Fruit fly (Drosophila melanogaster): Measurements from ENCODE around the gene Eato.

Gene Eato

DNA sequence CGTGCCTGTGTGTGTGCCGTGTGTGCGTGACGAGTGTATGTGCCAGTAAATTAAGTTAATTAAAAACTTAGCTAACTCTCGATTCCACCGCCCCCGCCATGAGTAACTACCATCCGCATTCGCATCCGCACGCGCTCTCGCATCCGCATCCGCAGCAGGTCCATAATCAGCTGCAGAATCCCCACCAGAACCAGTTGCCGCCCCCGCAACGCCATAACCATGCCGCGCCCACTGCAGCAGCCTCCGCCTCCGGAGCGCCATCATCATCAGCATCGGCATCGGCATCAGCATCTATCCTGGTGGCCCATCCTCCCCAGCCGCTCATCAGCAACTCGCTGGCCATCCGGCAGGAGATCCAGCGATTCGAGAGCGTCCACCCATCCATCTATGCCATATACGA is 52.1 kb downstream of the Eato start:
- no peak for TF ChIP-seq D1 (tag; optimal IDR thresholded peaks at IDR 0.05)
- TF ChIP-seq CG12605 (GFP tag; IDR thresholded peaks at IDR 0.05), result no peak
- TF ChIP-seq CG9948 (tag; optimal IDR thresholded peaks at IDR 0.05), result no peak
- TF ChIP-seq Pif1B (GFP tag; optimal IDR thresholded peaks at IDR 0.05), result no peak
- TF ChIP-seq rn (GFP tag; IDR thresholded peaks at IDR 0.05), result no peak
- no peak for TF ChIP-seq EcR (GFP tag; optimal IDR thresholded peaks at IDR 0.05)

DNA sequence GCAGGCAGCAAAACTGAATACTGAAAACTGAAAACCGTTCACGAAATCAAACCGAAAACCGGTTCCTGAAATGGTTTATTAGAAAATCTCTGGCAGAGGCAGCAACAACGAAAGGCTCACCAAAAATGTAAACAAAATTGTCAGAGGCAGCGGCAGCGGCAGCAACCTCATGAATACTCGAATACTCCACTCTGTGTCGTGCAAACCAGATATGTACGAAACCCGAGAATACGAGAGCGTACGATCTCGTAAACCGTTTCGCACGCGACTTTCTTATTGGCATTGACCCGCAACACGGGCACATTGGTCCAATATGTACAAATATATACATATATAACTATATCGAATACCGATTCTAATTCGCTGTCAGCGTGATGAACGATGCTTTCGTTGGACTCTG is 53.7 kb downstream of the Eato start:
- TF ChIP-seq CG32121 (GFP tag; IDR thresholded peaks at IDR 0.05) (no peak), fd96Ca (GFP tag; IDR thresholded peaks at IDR 0.05) (no peak), CG17806 (tag; optimal IDR thresholded peaks at IDR 0.05) (no peak), D1 (tag; optimal IDR thresholded peaks at IDR 0.05) (no peak), EcR (GFP tag; optimal IDR thresholded peaks at IDR 0.05) (no peak), CG10348 (GFP tag; IDR thresholded peaks at IDR 0.05) (no peak), CG14655 (GFP tag; optimal IDR thresholded peaks at IDR 0.05) (no peak), Pif1A (GFP tag; optimal IDR thresholded peaks at IDR 0.05) (no peak), Snoo (tag; optimal IDR thresholded peaks at IDR 0.05) (no peak), CG13204 (GFP tag; optimal IDR thresholded peaks at IDR 0.05) (no peak), gl (tag; optimal IDR thresholded peaks at IDR 0.05) (no peak), Pif1B (GFP tag; optimal IDR thresholded peaks at IDR 0.05) (no peak), CG8301 (tag; optimal IDR thresholded peaks at IDR 0.05) (no peak), CG34367 (tag; optimal IDR thresholded peaks at IDR 0.05) (no peak)

dm6 chr2L:13838647-13839390 is 54.9 kb downstream of the Eato start:
- no peak for TF ChIP-seq CG12605 (GFP tag; IDR thresholded peaks at IDR 0.05)
- TF ChIP-seq Snoo (tag; optimal IDR thresholded peaks at IDR 0.05), result no peak
- TF ChIP-seq CG32121 (GFP tag; IDR thresholded peaks at IDR 0.05), result no peak
- no peak for TF ChIP-seq Pif1A (GFP tag; optimal IDR thresholded peaks at IDR 0.05)
- no peak for TF ChIP-seq D1 (tag; optimal IDR thresholded peaks at IDR 0.05)
- TF ChIP-seq CG17806 (tag; optimal IDR thresholded peaks at IDR 0.05), result no peak
- no peak for TF ChIP-seq CG9948 (tag; optimal IDR thresholded peaks at IDR 0.05)
- TF ChIP-seq CG10348 (GFP tag; IDR thresholded peaks at IDR 0.05), result no peak
- TF ChIP-seq CG8301 (tag; optimal IDR thresholded peaks at IDR 0.05), result no peak
- TF ChIP-seq CG34367 (tag; optimal IDR thresholded peaks at IDR 0.05), result no peak
- no peak for TF ChIP-seq gl (tag; optimal IDR thresholded peaks at IDR 0.05)

DNA sequence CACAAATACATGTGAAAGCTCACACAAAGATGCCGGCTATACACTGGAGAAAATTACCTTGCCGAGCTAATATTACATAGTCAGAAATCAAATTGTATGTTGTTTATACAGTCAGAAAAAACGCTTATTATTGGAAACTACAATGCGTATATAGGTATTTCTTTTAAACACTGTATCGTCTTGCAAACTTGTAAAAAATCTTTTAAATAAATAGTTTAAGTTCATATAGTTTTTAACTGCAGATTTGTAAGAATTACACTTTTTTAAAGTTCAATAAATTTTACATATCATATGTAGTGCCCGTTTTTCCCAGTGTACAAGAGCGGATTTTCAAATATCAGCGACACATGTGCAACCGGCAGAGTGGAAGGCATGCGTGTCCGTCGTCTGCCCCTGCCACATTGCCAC is 55.9 kb downstream of the Eato start:
- peak; percentile 76 for TF ChIP-seq CG34367 (tag; optimal IDR thresholded peaks at IDR 0.05)
- TF ChIP-seq CG15710 (tag; optimal IDR thresholded peaks at IDR 0.05), result peak; percentile 83
- peak; percentile 48; the same call in 1 of the 2 replicates for TF ChIP-seq rn (GFP tag; IDR thresholded peaks at IDR 0.05)
- peak; percentile 91 for TF ChIP-seq Snoo (tag; optimal IDR thresholded peaks at IDR 0.05)
- TF ChIP-seq CG10348 (GFP tag; IDR thresholded peaks at IDR 0.05), result 0 out of 2 replicates have a peak, but pooled peaks have one; percentile 16
- TF ChIP-seq CG4496 (GFP tag; IDR thresholded peaks at IDR 0.05), result peak; percentile 86
- no peak; the same call in 2 of the 3 replicates for TF ChIP-seq fd96Ca (GFP tag; IDR thresholded peaks at IDR 0.05)
- peak; percentile 92 for TF ChIP-seq CG14655 (GFP tag; optimal IDR thresholded peaks at IDR 0.05)
- peak; percentile 90 for TF ChIP-seq CG32121 (GFP tag; IDR thresholded peaks at IDR 0.05)
- TF ChIP-seq gl (tag; optimal IDR thresholded peaks at IDR 0.05), result peak; percentile 40
- peak; percentile 82 for TF ChIP-seq D1 (tag; optimal IDR thresholded peaks at IDR 0.05)
- peak; percentile 56 for TF ChIP-seq CG12605 (GFP tag; IDR thresholded peaks at IDR 0.05)
- peak; percentile 88 for TF ChIP-seq CG8301 (tag; optimal IDR thresholded peaks at IDR 0.05)
- peak; percentile 76 for TF ChIP-seq Pif1B (GFP tag; optimal IDR thresholded peaks at IDR 0.05)
- TF ChIP-seq Pif1A (GFP tag; optimal IDR thresholded peaks at IDR 0.05), result peak; percentile 83
- no peak for TF ChIP-seq EcR (GFP tag; optimal IDR thresholded peaks at IDR 0.05)
- TF ChIP-seq CG9948 (tag; optimal IDR thresholded peaks at IDR 0.05), result peak; percentile 88
- TF ChIP-seq CG17806 (tag; optimal IDR thresholded peaks at IDR 0.05), result peak; percentile 81
- TF ChIP-seq CG13204 (GFP tag; optimal IDR thresholded peaks at IDR 0.05), result peak; percentile 46
- peak; percentile 80 for TF ChIP-seq Ets98B (GFP tag; IDR thresholded peaks at IDR 0.05)
- TF ChIP-seq CG8159 (tag; optimal IDR thresholded peaks at IDR 0.05), result peak; percentile 86
